Worm (Caenorhabditis elegans) whole organism, midembryonic: ENCODE measurements around the gene hot-8.

Source experiments
- T22C8.4 ChIP-seq: fragments of 200-800 bp; sonication (Bioruptor generic); IDR thresholded peaks from 2 replicates; pipeline ENCODE4 v1.3.6; 2022; ENCODE audit warnings: missing genetic modification characterization, missing compliant biosample characterization
- cog-1 ChIP-seq: sonication (generic microtip); optimal IDR thresholded peaks from 2 replicates; lab custom pipeline; 2016; ENCODE audit warnings: missing genetic modification characterization, missing compliant biosample characterization
- flt-1 ChIP-seq: fragments of 200-800 bp; sonication (Bioruptor generic); IDR thresholded peaks from 2 replicates; pipeline ENCODE4 v1.3.6; 2022; ENCODE audit warnings: missing genetic modification characterization, missing compliant biosample characterization
- klf-2 ChIP-seq: fragments of 200-800 bp; sonication (Bioruptor generic); conservative IDR thresholded peaks from 2 replicates; pipeline ENCODE4 v1.3.6; 2022; ENCODE audit warnings: missing genetic modification reagents, missing genetic modification characterization, missing compliant biosample characterization
- med-1 ChIP-seq: sonication (generic microtip); optimal IDR thresholded peaks from 2 replicates; lab custom pipeline; 2017; ENCODE audit warnings: missing genetic modification characterization, mild to moderate bottlenecking, missing compliant biosample characterization, antibody characterized with exemption, missing genetic modification reagents; ENCODE audit not compliant: insufficient read depth
- ref-1 ChIP-seq: fragments of 200-800 bp; sonication (Bioruptor generic); conservative IDR thresholded peaks from 2 replicates; pipeline ENCODE4 v1.3.6; 2022; ENCODE audit warnings: missing genetic modification reagents, missing genetic modification characterization, missing compliant biosample characterization
- tab-1 ChIP-seq: fragments of 200-800 bp; sonication (Bioruptor generic); IDR thresholded peaks from 2 replicates; pipeline ENCODE4 v1.3.6; 2022; ENCODE audit warnings: missing genetic modification characterization, missing compliant biosample characterization
- ztf-23 ChIP-seq: fragments of 200-800 bp; sonication (Bioruptor generic); IDR thresholded peaks from 2 replicates; pipeline ENCODE4 v1.3.6; 2022; ENCODE audit warnings: missing genetic modification reagents, missing genetic modification characterization, missing compliant biosample characterization
- ztf-29 ChIP-seq: fragments of 200-800 bp; sonication (Bioruptor generic); IDR thresholded peaks from 2 replicates; pipeline ENCODE4 v1.3.6; 2022; ENCODE audit warnings: missing genetic modification reagents, missing genetic modification characterization, missing compliant biosample characterization

Gene hot-8

DNA sequence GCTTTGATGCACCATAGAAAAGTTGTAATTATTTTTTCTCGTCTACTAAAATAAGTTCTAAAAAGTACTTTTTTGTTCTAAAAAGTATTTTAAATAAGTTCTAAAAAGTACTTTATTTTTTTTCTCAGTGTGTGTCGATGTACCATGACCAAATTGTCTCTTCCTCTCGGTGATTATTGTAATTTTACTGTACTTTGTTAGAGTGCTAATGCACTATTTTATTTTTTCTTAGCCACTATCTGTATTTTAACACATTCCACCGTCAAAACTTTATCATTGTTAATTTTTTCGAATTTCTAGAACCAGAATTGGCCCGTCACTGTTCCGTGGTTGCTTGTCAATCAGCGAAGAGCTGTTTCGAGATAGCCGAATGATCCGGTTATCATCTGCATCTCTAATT is at the start of gene hot-8:
Gene hot-8 (plus strand): TSS at position 301 of the 400 bp plus-strand sequence.
- TF ChIP-seq ref-1 (GFP tag; lab: Robert Waterston, UW), result no peak
- no peak for TF ChIP-seq flt-1 (GFP tag; lab: Robert Waterston, UW)
- TF ChIP-seq T22C8.4, result no peak
- no peak for TF ChIP-seq med-1 (GFP tag; lab: Kevin White, UChicago)
- no peak for TF ChIP-seq klf-2 (GFP tag; lab: Robert Waterston, UW)
- no peak for TF ChIP-seq ztf-29
- TF ChIP-seq tab-1 (GFP tag; lab: Robert Waterston, UW), result no peak
- TF ChIP-seq cog-1, result no peak
- TF ChIP-seq ztf-23 (GFP tag; lab: Robert Waterston, UW), result no peak

ce11 chrX:1141617-1142016 is 38.5 kb upstream of the hot-8 start:
- TF ChIP-seq klf-2 (GFP tag; lab: Robert Waterston, UW) (no peak), ztf-29 (no peak), med-1 (GFP tag; lab: Kevin White, UChicago) (no peak), cog-1 (no peak), T22C8.4 (no peak), tab-1 (GFP tag; lab: Robert Waterston, UW) (no peak), ztf-23 (GFP tag; lab: Robert Waterston, UW) (no peak), flt-1 (GFP tag; lab: Robert Waterston, UW) (no peak), ref-1 (GFP tag; lab: Robert Waterston, UW) (no peak)

DNA sequence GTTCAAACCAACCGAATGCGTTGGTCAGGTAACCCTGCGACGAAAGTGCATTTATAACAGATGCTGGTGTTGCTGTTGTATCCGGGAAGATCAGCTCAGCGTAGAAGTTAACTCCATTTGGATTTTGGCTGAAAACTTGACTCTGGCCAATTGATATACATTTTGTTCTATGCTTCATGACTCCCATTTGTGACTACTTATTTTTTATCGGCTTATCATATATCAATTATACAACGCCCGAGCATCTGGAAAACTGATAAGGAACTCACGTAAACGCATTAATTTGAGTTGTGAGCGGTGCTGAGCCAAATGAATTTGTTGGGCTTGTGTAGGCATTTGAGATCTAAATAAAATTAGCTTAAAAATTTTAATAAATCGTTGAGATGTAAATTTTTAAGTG is 32.7 kb upstream of the hot-8 start:
- TF ChIP-seq ztf-29, result no peak
- TF ChIP-seq tab-1 (GFP tag; lab: Robert Waterston, UW), result no peak
- no peak for TF ChIP-seq flt-1 (GFP tag; lab: Robert Waterston, UW)
- TF ChIP-seq cog-1, result no peak
- TF ChIP-seq klf-2 (GFP tag; lab: Robert Waterston, UW), result no peak

DNA sequence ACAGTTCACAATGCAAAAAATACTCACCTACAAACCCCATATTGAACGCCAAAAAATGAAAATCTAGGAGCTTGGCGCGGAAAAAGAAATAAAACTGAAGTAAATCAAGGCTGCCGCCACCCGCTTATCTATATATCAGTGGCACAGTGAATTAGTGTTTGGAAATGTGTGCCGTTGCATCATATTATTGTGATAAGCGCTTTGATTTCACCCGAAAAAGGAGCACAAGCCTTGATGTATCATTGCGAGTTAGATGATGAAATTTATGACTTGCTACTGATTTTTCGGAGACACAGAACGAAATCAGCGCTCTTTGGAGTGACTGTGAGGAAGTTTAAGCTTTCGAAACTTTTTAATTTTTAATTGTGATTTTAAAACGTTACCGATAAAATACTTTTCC is 31.6 kb upstream of the hot-8 start, which contains the start of the genes R193.2 and R193.6:
Gene R193.2 (minus strand): TSS at position 148 of the 400 bp plus-strand sequence.
Gene R193.6 (plus strand): TSS at position 350 of the 400 bp plus-strand sequence.
- TF ChIP-seq cog-1 (no peak), ztf-29 (no peak)

DNA sequence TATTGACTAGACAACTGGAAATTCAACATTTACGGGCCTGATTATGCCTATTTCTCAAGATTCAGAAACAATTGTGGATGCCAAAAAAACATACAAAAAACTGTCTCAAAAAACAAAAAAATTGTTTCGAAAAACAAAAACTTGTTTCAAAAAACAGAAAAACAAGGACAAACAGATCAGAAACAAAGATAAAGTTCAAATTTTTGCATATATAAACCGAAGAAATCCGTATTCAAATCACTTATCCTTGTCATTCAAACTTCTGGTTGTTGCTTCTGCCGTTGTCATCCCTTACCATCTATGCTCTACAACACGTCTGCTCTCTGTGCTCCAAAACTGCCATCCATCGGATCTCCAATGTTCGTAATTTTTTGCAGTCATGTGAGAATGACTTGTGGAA is 25.4 kb upstream of the hot-8 start, which contains the start of gene R193.1:
Gene R193.1 (plus strand): TSS at position 301 of the 400 bp plus-strand sequence.
- TF ChIP-seq ztf-23 (GFP tag; lab: Robert Waterston, UW), result no peak
- TF ChIP-seq ref-1 (GFP tag; lab: Robert Waterston, UW), result no peak
- no peak for TF ChIP-seq med-1 (GFP tag; lab: Kevin White, UChicago)
- no peak for TF ChIP-seq klf-2 (GFP tag; lab: Robert Waterston, UW)
- TF ChIP-seq tab-1 (GFP tag; lab: Robert Waterston, UW), result no peak
- no peak for TF ChIP-seq flt-1 (GFP tag; lab: Robert Waterston, UW)
- no peak for TF ChIP-seq cog-1
- TF ChIP-seq ztf-29, result no peak

DNA sequence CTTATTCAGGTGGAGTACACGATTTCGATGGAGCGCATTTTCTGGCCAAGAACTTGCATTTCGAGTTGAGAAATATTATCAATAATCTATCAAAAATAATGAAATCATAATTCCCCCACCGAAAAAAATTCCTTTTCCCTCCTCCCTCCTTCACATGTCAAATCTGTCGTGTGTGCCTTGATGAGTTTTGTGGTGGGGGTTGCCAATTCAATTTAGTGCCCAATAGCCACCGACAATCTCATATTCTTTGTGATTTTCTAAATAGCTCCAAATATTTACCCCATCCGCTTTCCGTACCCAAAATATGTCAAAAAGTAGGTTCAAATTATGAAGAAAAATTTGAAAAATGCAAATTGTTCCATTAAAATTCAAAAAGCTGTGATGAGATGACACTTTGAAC is 18.1 kb upstream of the hot-8 start, which contains the start of gene tmc-1:
Gene tmc-1 (plus strand): TSS at position 189 of the 400 bp plus-strand sequence.
- no peak for TF ChIP-seq ztf-29
- TF ChIP-seq cog-1, result no peak
- no peak for TF ChIP-seq ref-1 (GFP tag; lab: Robert Waterston, UW)
- no peak for TF ChIP-seq med-1 (GFP tag; lab: Kevin White, UChicago)
- TF ChIP-seq flt-1 (GFP tag; lab: Robert Waterston, UW), result no peak
- no peak for TF ChIP-seq klf-2 (GFP tag; lab: Robert Waterston, UW)
- no peak for TF ChIP-seq ztf-23 (GFP tag; lab: Robert Waterston, UW)
- TF ChIP-seq T22C8.4, result no peak
- no peak for TF ChIP-seq tab-1 (GFP tag; lab: Robert Waterston, UW)

DNA sequence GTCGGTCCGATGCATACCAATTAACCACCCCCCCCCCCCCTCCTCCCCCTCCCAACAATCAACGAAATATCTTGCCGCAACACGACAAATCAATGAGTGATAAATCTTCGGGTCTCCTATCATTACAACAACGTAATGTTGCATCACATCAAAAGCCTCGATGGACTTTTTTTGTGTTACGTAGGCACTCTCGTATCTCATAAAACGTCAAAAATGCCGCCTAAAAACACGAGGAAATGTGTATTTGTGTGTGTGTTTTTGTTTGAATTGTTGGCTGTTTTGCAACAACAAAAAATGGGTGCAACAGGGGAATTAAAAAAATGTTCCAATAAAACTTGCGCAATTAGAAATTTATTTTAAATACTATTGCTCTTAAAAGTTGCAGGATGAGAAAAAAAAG is 12.8 kb upstream of the hot-8 start:
- TF ChIP-seq ztf-23 (GFP tag; lab: Robert Waterston, UW) (no peak), ref-1 (GFP tag; lab: Robert Waterston, UW) (no peak), tab-1 (GFP tag; lab: Robert Waterston, UW) (no peak), cog-1 (no peak), med-1 (GFP tag; lab: Kevin White, UChicago) (no peak), klf-2 (GFP tag; lab: Robert Waterston, UW) (no peak), ztf-29 (no peak), flt-1 (GFP tag; lab: Robert Waterston, UW) (no peak), T22C8.4 (no peak)

DNA sequence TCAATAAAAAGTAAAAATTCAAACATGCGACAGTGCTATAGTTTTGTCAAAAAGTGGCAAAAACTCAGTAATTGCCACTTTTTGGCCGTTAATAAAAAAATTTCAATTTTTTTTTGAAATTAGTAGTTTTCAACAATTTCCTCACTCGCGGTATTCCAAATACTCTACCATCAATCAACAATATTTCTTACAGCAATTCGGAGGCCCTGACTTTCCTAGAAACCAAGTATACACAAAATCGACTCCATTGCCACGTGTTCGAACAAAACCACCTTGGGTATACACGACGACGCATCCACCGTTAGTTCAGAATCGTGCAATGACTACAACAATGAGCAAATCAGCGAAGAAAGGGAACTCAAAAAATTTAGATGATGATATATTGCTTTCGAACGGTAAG is 8.5 kb upstream of the hot-8 start:
- TF ChIP-seq med-1 (GFP tag; lab: Kevin White, UChicago), result no peak
- TF ChIP-seq tab-1 (GFP tag; lab: Robert Waterston, UW), result no peak

DNA sequence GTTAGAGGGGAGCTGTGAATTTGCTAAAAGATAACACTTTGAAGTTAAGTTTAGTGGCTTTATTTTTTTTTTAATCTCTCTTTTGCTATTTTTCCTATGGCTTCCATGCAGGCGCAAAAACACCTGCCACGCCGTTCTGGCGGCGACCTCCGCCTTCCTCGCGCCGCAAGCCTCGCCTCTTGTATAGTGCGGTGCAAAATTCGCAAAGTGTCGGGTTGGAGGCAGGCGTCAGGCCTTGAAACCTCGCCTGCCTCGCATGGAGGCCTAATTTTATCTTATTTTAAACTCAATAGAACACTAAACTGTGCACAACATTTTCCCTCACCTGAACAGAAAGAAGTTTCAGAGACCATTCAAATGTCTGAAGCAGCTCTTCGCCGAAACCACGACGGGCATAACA is 8.1 kb upstream of the hot-8 start:
- no peak for TF ChIP-seq med-1 (GFP tag; lab: Kevin White, UChicago)
- no peak for TF ChIP-seq cog-1
- no peak for TF ChIP-seq ref-1 (GFP tag; lab: Robert Waterston, UW)
- TF ChIP-seq tab-1 (GFP tag; lab: Robert Waterston, UW), result no peak
- TF ChIP-seq klf-2 (GFP tag; lab: Robert Waterston, UW), result no peak
- no peak for TF ChIP-seq ztf-23 (GFP tag; lab: Robert Waterston, UW)
- no peak for TF ChIP-seq T22C8.4
- TF ChIP-seq flt-1 (GFP tag; lab: Robert Waterston, UW), result no peak
- no peak for TF ChIP-seq ztf-29

DNA sequence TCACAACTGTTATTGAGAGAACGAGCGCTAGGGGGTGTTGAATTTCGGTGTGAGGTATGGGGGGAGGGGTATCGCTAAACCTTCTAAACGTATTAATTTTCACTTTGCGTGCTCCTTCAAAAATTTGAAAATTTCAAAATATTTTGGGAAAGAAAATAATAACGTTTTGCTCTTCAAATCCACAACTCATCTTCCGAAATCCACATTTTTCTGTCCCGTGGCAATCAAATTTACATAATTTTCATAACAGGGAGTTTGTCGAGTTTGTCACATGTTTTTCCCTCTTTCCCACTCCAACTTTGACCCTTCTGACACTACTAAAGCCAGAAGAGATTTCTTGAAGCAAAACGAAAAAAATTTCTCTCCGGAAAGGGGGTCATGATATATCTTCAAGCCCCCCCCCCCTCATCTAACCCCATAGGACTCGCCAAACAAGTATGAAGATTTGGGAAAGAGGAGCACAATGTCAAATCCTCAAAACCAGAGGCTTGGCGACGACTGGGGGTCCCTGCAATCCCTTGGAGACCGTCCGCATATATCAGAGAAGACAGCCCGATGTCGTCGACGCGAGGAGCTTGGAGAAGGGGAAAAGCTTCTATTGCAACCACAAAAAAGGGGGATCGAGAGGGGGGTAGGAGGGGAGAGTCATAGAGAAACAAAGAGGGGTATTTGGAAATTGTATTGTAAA is 1.3 kb downstream of the hot-8 start:
- TF ChIP-seq tab-1 (GFP tag; lab: Robert Waterston, UW), result no peak
